Worm (Caenorhabditis elegans): Measurements from ENCODE around the gene F54C9.7.

The F54C9.7 gene

DNA sequence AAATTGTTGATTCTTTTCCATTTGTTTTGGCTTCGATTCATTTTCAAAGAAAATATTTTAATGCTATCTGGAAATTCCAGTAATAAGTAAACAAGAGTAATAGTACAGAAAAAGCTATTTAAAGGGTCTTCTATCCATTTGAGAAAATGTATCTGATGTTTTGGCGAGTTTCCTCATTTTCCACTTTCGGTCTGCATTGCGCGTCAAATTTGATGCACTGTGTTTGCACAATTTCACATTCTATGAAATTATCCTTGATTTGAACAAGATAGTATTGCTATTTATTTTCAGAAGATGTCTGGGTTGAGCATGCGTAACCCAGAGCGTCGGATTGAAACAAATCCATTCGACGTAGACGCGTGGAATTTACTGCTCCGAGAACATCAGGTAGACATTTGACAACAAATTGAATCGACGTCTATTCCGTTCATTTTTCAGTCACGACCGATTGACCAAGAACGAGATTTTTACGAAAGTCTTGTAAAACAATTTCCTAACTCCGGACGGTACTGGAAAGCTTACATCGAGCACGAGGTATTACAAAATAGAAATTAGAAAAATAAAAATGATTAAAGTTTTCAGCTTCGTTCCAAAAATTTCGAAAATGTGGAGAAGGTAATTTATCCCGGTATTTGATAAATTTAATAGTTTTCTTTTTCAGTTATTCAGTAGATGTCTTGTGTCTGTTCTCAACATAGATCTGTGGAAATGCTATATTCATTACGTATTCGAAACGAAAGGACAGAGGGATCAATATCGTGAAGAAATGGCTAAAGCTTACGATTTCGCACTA lies 30.6 kb downstream of the F54C9.7 start, which contains the start of gene suf-1 (continued):
- TF ChIP-seq ekl-4 (GFP tag; IDR thresholded peaks at IDR 0.05): peak; percentile 90
- TF ChIP-seq B0261.1 (tag; optimal IDR thresholded peaks at IDR 0.05): no peak
- no peak for TF ChIP-seq aptf-2 (GFP tag; conservative IDR thresholded peaks at IDR 0.05)
- peak; percentile 39; the same call in 1 of the 2 replicates for TF ChIP-seq nfyb-1 (GFP tag; IDR thresholded peaks at IDR 0.05)
- TF ChIP-seq Y95B8A.8 (GFP tag; IDR thresholded peaks at IDR 0.05): 0 out of 2 replicates have a peak, but pooled peaks have one; percentile 34
- no peak for TF ChIP-seq lir-1 (GFP tag; conservative IDR thresholded peaks at IDR 0.05)
- no peak for TF ChIP-seq hlh-12 (tag; optimal IDR thresholded peaks at IDR 0.05)
- peak; percentile 40 for TF ChIP-seq athp-1 (tag; optimal IDR thresholded peaks at IDR 0.05)
- peak; percentile 89 for TF ChIP-seq B0336.3 (GFP tag; IDR thresholded peaks at IDR 0.05)
- TF ChIP-seq lsl-1 (GFP tag; optimal IDR thresholded peaks at IDR 0.05): peak; percentile 58
- TF ChIP-seq F33H1.4 (GFP tag; IDR thresholded peaks at IDR 0.05): peak; percentile 65
- no peak for TF ChIP-seq ceh-91 (GFP tag; IDR thresholded peaks at IDR 0.05)
- TF ChIP-seq T26A5.8 (tag; optimal IDR thresholded peaks at IDR 0.05): no peak
- TF ChIP-seq attf-3 (GFP tag; conservative IDR thresholded peaks at IDR 0.05): no peak
- peak; percentile 61 for TF ChIP-seq F23B12.7 (tag; optimal IDR thresholded peaks at IDR 0.05; ENCODE audit: insufficient read depth)
- no peak for TF ChIP-seq somi-1 (GFP tag; optimal IDR thresholded peaks at IDR 0.05)
- no peak for TF ChIP-seq gei-17 (GFP tag; optimal IDR thresholded peaks at IDR 0.05)
- peak; percentile 32; the same call in 1 of the 2 replicates for TF ChIP-seq ceh-100 (GFP tag; IDR thresholded peaks at IDR 0.05)
- TF ChIP-seq lin-26 (GFP tag; IDR thresholded peaks at IDR 0.05): peak; percentile 73; the same call in 1 of the 2 replicates
- peak; percentile 49 for TF ChIP-seq snpc-4 (GFP tag; optimal IDR thresholded peaks at IDR 0.05)
- peak in 3 of 4 experiments; percentile 29 to 81 (median 42) for TF ChIP-seq snpc-4 (tag; optimal IDR thresholded peaks at IDR 0.05)
- no peak for TF ChIP-seq repo-1 (tag; optimal IDR thresholded peaks at IDR 0.05)
- TF ChIP-seq tbp1 (GFP tag; optimal IDR thresholded peaks at IDR 0.05): peak; percentile 36
- TF ChIP-seq madf-10 (tag; optimal IDR thresholded peaks at IDR 0.05): no peak
- peak; percentile 60 for TF ChIP-seq C17E4.6 (GFP tag; IDR thresholded peaks at IDR 0.05)
- peak; percentile 73 for TF ChIP-seq lin-54 (GFP tag; optimal IDR thresholded peaks at IDR 0.05)
- no peak for TF ChIP-seq akir-1 (GFP tag; optimal IDR thresholded peaks at IDR 0.05)
- TF ChIP-seq cebp-2 (GFP tag; IDR thresholded peaks at IDR 0.05): peak; percentile 77; the same call in 1 of the 2 replicates
- no peak for TF ChIP-seq C06A6.2 (GFP tag; conservative IDR thresholded peaks at IDR 0.05)
- TF ChIP-seq mxl-1 (tag; optimal IDR thresholded peaks at IDR 0.05): peak; percentile 29
- no peak for TF ChIP-seq F37B4.10 (GFP tag; IDR thresholded peaks at IDR 0.05)
- TF ChIP-seq die-1 (tag; optimal IDR thresholded peaks at IDR 0.05): peak; percentile 37
- TF ChIP-seq xnd-1 (tag; optimal IDR thresholded peaks at IDR 0.05): peak; percentile 45
- no peak for TF ChIP-seq sdz-38 (tag; optimal IDR thresholded peaks at IDR 0.05)
- peak; percentile 88 for TF ChIP-seq madf-3 (GFP tag; IDR thresholded peaks at IDR 0.05)
- no peak for TF ChIP-seq chd-7 (tag; optimal IDR thresholded peaks at IDR 0.05)
- no peak for TF ChIP-seq sea-2 (GFP tag; IDR thresholded peaks at IDR 0.05)
- no peak for TF ChIP-seq ccch-3 (GFP tag; optimal IDR thresholded peaks at IDR 0.05)
- no peak for TF ChIP-seq sptf-2 (GFP tag; optimal IDR thresholded peaks at IDR 0.05)
- TF ChIP-seq mcd-1 (GFP tag; IDR thresholded peaks at IDR 0.05): peak; percentile 34; the same call in 1 of the 2 replicates
- no peak for TF ChIP-seq hlh-26 (GFP tag; conservative IDR thresholded peaks at IDR 0.05)
- peak; percentile 24 for TF ChIP-seq attf-5 (GFP tag; optimal IDR thresholded peaks at IDR 0.05)
- peak; percentile 56 for TF ChIP-seq atf-7 (tag; optimal IDR thresholded peaks at IDR 0.05)
- TF ChIP-seq madf-8 (GFP tag; conservative IDR thresholded peaks at IDR 0.05): peak; percentile 44; the same call in 1 of the 2 replicates
- no peak for TF ChIP-seq nfya-2 (GFP tag; IDR thresholded peaks at IDR 0.05)
- TF ChIP-seq ZK185.1 (tag; optimal IDR thresholded peaks at IDR 0.05; ENCODE audit: poor library complexity, severe bottlenecking): peak; percentile 55
- no peak for TF ChIP-seq ama-1 (optimal IDR thresholded peaks at IDR 0.05)
- TF ChIP-seq ama-1 (GFP tag; optimal IDR thresholded peaks at IDR 0.05): peak in 1 of 2 experiments; percentile 51

Measured in whole organism, young adult.